Worm (Caenorhabditis elegans) whole organism, L3 larva: ENCODE results near the gene rabr-1.
A peak's percentile ranks its signal among the peaks of the same experiment; 100 is the strongest.

Experiments used
- ceh-16 ChIP-seq: sonication (generic microtip); optimal IDR thresholded peaks from 2 replicates; lab custom pipeline; 2017; ENCODE audit warnings: missing biosample characterization, missing genetic modification characterization
- egl-5 ChIP-seq: fragments of 150-350 bp; optimal IDR thresholded peaks from 2 replicates; lab custom pipeline; 2017; ENCODE audit warnings: missing biosample characterization, missing genetic modification reagents, missing genetic modification characterization, inconsistent platforms
- elt-1 ChIP-seq: fragments of 150-350 bp; optimal IDR thresholded peaks from 2 replicates; lab custom pipeline; 2014; ENCODE audit warnings: missing biosample characterization, missing genetic modification characterization
- elt-2 ChIP-seq: sonication (generic microtip); optimal IDR thresholded peaks from 2 replicates; lab custom pipeline; 2016; ENCODE audit warnings: missing genetic modification reagents, mild to moderate bottlenecking, missing genetic modification characterization, missing compliant biosample characterization
- fos-1 ChIP-seq: fragments of 150-350 bp; optimal IDR thresholded peaks from 2 replicates; lab custom pipeline; 2014; ENCODE audit warnings: missing biosample characterization, missing genetic modification characterization
- nhr-11 ChIP-seq: fragments of 150-350 bp; optimal IDR thresholded peaks from 2 replicates; lab custom pipeline; 2014; ENCODE audit warnings: missing biosample characterization, missing genetic modification characterization
- nhr-237 ChIP-seq: fragments of 150-350 bp; optimal IDR thresholded peaks from 2 replicates; lab custom pipeline; 2014; ENCODE audit warnings: missing biosample characterization, missing genetic modification characterization
- snpc-4 ChIP-seq: fragments of 150-350 bp; optimal IDR thresholded peaks from 2 replicates; lab custom pipeline; 2014; ENCODE audit warnings: missing biosample characterization, missing genetic modification characterization
- tbx-2 ChIP-seq: sonication (generic microtip); optimal IDR thresholded peaks from 2 replicates; lab custom pipeline; 2016; ENCODE audit warnings: mild to moderate bottlenecking, missing genetic modification characterization, missing compliant biosample characterization
- zag-1 ChIP-seq: fragments of 150-350 bp; optimal IDR thresholded peaks from 2 replicates; lab custom pipeline; 2014; ENCODE audit warnings: missing biosample characterization, missing genetic modification characterization

- TF ChIP-seq ceh-16 (tag; lab: Kevin White, UChicago): no peak
- TF ChIP-seq zag-1 (tag; lab: Kevin White, UChicago): no peak
- TF ChIP-seq elt-2 (tag; lab: Kevin White, UChicago): peak; percentile 13
- no peak for TF ChIP-seq nhr-11 (tag; lab: Kevin White, UChicago)
- TF ChIP-seq elt-1: no peak
- no peak for TF ChIP-seq snpc-4 (tag; lab: Kevin White, UChicago)
- TF ChIP-seq egl-5: no peak
- TF ChIP-seq nhr-237 (tag; lab: Kevin White, UChicago): no peak
- no peak for TF ChIP-seq fos-1 (tag; lab: Kevin White, UChicago)
- no peak for TF ChIP-seq tbx-2 (tag; lab: Kevin White, UChicago)
These were observed 31.9 kb downstream of the rabr-1 start for ce11 chrX:2527877-2528276.
